Fruit fly (Drosophila melanogaster) whole organism, embryonic: ENCODE data around the gene gish.

Experiments
- Antp ChIP-seq: fragments of 200-800 bp; sonication (Bioruptor generic); optimal IDR thresholded peaks from 3 replicates; lab custom pipeline; 2016; ENCODE audit warnings: missing biosample characterization, missing genetic modification characterization
- CG10147 ChIP-seq: fragments of 200-800 bp; sonication (Bioruptor generic); optimal IDR thresholded peaks from 2 replicates; lab custom pipeline; 2019; ENCODE audit warnings: missing biosample characterization, mild to moderate bottlenecking, missing genetic modification characterization, moderate library complexity
- CG10267 ChIP-seq: fragments of 200-800 bp; sonication (Bioruptor generic); optimal IDR thresholded peaks from 2 replicates; lab custom pipeline; 2018; ENCODE audit warnings: missing biosample characterization, mild to moderate bottlenecking, missing genetic modification characterization, moderate library complexity
- CG10431 ChIP-seq: fragments of 200-800 bp; sonication (Bioruptor generic); optimal IDR thresholded peaks from 3 replicates; lab custom pipeline; 2018; ENCODE audit warnings: missing biosample characterization, mild to moderate bottlenecking, missing genetic modification characterization
- CG10654 ChIP-seq: fragments of 200-800 bp; sonication (Bioruptor generic); optimal IDR thresholded peaks from 2 replicates; lab custom pipeline; 2016; ENCODE audit warnings: missing biosample characterization, missing genetic modification characterization
- CG10979 ChIP-seq: fragments of 200-800 bp; sonication (Bioruptor generic); optimal IDR thresholded peaks from 2 replicates; lab custom pipeline; 2018; ENCODE audit warnings: missing biosample characterization, mild to moderate bottlenecking, missing genetic modification characterization, moderate library complexity
- CG11560 ChIP-seq: fragments of 200-800 bp; sonication (Bioruptor generic); IDR thresholded peaks from 3 replicates; pipeline ENCODE4 v1.3.6; 2022; ENCODE audit warnings: missing biosample characterization, missing genetic modification characterization
- CG13296 ChIP-seq: fragments of 200-800 bp; sonication (Bioruptor generic); optimal IDR thresholded peaks from 3 replicates; lab custom pipeline; 2018; ENCODE audit warnings: missing biosample characterization, mild to moderate bottlenecking, missing genetic modification characterization
- CG17361 ChIP-seq: fragments of 200-800 bp; sonication (Bioruptor generic); IDR thresholded peaks from 3 replicates; pipeline ENCODE4 v1.3.6; 2022; ENCODE audit warnings: missing biosample characterization, missing genetic modification characterization
- CG2120 ChIP-seq: fragments of 200-800 bp; sonication (Bioruptor generic); optimal IDR thresholded peaks from 3 replicates; lab custom pipeline; 2016; ENCODE audit warnings: missing biosample characterization, missing genetic modification characterization
- CG32532 ChIP-seq: fragments of 200-800 bp; sonication (Bioruptor generic); IDR thresholded peaks from 2 replicates; pipeline ENCODE4 v1.3.6; 2022; ENCODE audit warnings: missing biosample characterization, missing genetic modification characterization
- CG4328 ChIP-seq: fragments of 200-800 bp; sonication (Bioruptor generic); optimal IDR thresholded peaks from 3 replicates; lab custom pipeline; 2017; ENCODE audit warnings: missing biosample characterization, missing genetic modification reagents, missing genetic modification characterization
- CG4360 ChIP-seq: fragments of 200-800 bp; sonication (Bioruptor generic); IDR thresholded peaks from 2 replicates; pipeline ENCODE4 v1.3.6; 2022; ENCODE audit warnings: missing biosample characterization, missing genetic modification characterization
- CG4730 ChIP-seq: fragments of 200-800 bp; sonication (Bioruptor generic); IDR thresholded peaks from 2 replicates; pipeline ENCODE4 v1.3.6; 2022; ENCODE audit warnings: missing biosample characterization, missing genetic modification characterization
- CG4854 ChIP-seq: fragments of 200-800 bp; sonication (Bioruptor generic); optimal IDR thresholded peaks from 2 replicates; lab custom pipeline; 2016; ENCODE audit warnings: missing biosample characterization, missing genetic modification characterization, inconsistent platforms
- CG6272 ChIP-seq: fragments of 200-800 bp; sonication (Bioruptor generic); IDR thresholded peaks from 2 replicates; pipeline ENCODE4 v1.3.6; 2022; ENCODE audit warnings: missing biosample characterization, missing genetic modification characterization
- CG7372 ChIP-seq: fragments of 200-800 bp; sonication (Bioruptor generic); IDR thresholded peaks from 2 replicates; pipeline ENCODE4 v1.3.6; 2022; ENCODE audit warnings: missing biosample characterization, missing genetic modification characterization
- CG7839 ChIP-seq: fragments of 200-800 bp; sonication (Bioruptor generic); optimal IDR thresholded peaks from 3 replicates; lab custom pipeline; 2018; ENCODE audit warnings: missing biosample characterization, mild to moderate bottlenecking, missing genetic modification characterization, moderate library complexity
- Deaf1 ChIP-seq: fragments of 200-800 bp; optimal IDR thresholded peaks from 3 replicates; lab custom pipeline; 2019; ENCODE audit warnings: missing biosample characterization, mild to moderate bottlenecking, missing genetic modification characterization, moderate library complexity
- Doc2 ChIP-seq: fragments of 200-800 bp; sonication (Bioruptor generic); IDR thresholded peaks from 2 replicates; pipeline ENCODE4 v1.3.6; 2022; ENCODE audit warnings: missing biosample characterization, missing genetic modification characterization
- Dp ChIP-seq: fragments of 200-800 bp; sonication (Bioruptor generic); optimal IDR thresholded peaks from 2 replicates; lab custom pipeline; 2018; ENCODE audit warnings: missing biosample characterization, mild to moderate bottlenecking, missing genetic modification characterization, moderate library complexity
- Dref ChIP-seq: fragments of 200-800 bp; sonication (Bioruptor generic); IDR thresholded peaks from 2 replicates; pipeline ENCODE4 v1.3.6; 2022; ENCODE audit warnings: missing biosample characterization, missing genetic modification characterization
- HLH3B ChIP-seq: fragments of 200-800 bp; sonication (Bioruptor generic); IDR thresholded peaks from 2 replicates; pipeline ENCODE4 v1.3.6; 2022; ENCODE audit warnings: missing biosample characterization, missing genetic modification characterization
- Hmx ChIP-seq: fragments of 200-800 bp; sonication (Bioruptor generic); optimal IDR thresholded peaks from 2 replicates; lab custom pipeline; 2016; ENCODE audit warnings: missing biosample characterization, missing genetic modification characterization
- Lhr ChIP-seq: fragments of 200-800 bp; sonication (Bioruptor generic); optimal IDR thresholded peaks from 3 replicates; lab custom pipeline; 2017; ENCODE audit warnings: mild to moderate bottlenecking, missing biosample characterization, missing genetic modification reagents, missing genetic modification characterization
- Max ChIP-seq: fragments of 200-800 bp; sonication (Bioruptor generic); optimal IDR thresholded peaks from 2 replicates; lab custom pipeline; 2016; ENCODE audit warnings: missing biosample characterization, mild to moderate bottlenecking, missing genetic modification characterization
- NK7.1 ChIP-seq: fragments of 200-800 bp; sonication (Bioruptor generic); optimal IDR thresholded peaks from 3 replicates; lab custom pipeline; 2016; ENCODE audit warnings: missing biosample characterization, missing genetic modification characterization
- Optix ChIP-seq: fragments of 200-800 bp; sonication (Bioruptor generic); IDR thresholded peaks from 3 replicates; pipeline ENCODE4 v1.3.6; 2022; ENCODE audit warnings: missing biosample characterization, missing genetic modification characterization
- Ptx1 ChIP-seq: fragments of 200-800 bp; sonication (Bioruptor generic); IDR thresholded peaks from 2 replicates; pipeline ENCODE4 v1.3.6; 2022; ENCODE audit warnings: missing biosample characterization, missing genetic modification characterization
- Spps ChIP-seq: fragments of 200-800 bp; sonication (Bioruptor generic); optimal IDR thresholded peaks from 2 replicates; lab custom pipeline; 2018; ENCODE audit warnings: missing biosample characterization, mild to moderate bottlenecking, missing genetic modification characterization
- al ChIP-seq: fragments of 200-800 bp; sonication (Bioruptor generic); IDR thresholded peaks from 2 replicates; pipeline ENCODE4 v1.3.6; 2022; ENCODE audit warnings: missing biosample characterization, missing genetic modification characterization
- ap ChIP-seq: fragments of 200-800 bp; sonication (Bioruptor generic); IDR thresholded peaks from 2 replicates; pipeline ENCODE4 v1.3.6; 2022; ENCODE audit warnings: missing biosample characterization, missing genetic modification characterization
- bigmax ChIP-seq: fragments of 200-800 bp; sonication (Bioruptor generic); optimal IDR thresholded peaks from 2 replicates; lab custom pipeline; 2018; ENCODE audit warnings: missing biosample characterization, mild to moderate bottlenecking, missing genetic modification characterization
- btn ChIP-seq: fragments of 200-800 bp; sonication (Bioruptor generic); optimal IDR thresholded peaks from 2 replicates; lab custom pipeline; 2016; ENCODE audit warnings: missing biosample characterization, missing genetic modification characterization
- cas ChIP-seq: fragments of 200-800 bp; sonication (Bioruptor generic); IDR thresholded peaks from 2 replicates; pipeline ENCODE4 v1.3.6; 2022; ENCODE audit warnings: missing biosample characterization, missing genetic modification characterization
- dati ChIP-seq: fragments of 200-800 bp; sonication (Bioruptor generic); IDR thresholded peaks from 2 replicates; pipeline ENCODE4 v1.3.6; 2022; ENCODE audit warnings: missing biosample characterization, missing genetic modification characterization
- dmrt99B ChIP-seq: fragments of 200-800 bp; sonication (Bioruptor generic); optimal IDR thresholded peaks from 2 replicates; lab custom pipeline; 2018; ENCODE audit warnings: missing biosample characterization, mild to moderate bottlenecking, missing genetic modification characterization, moderate library complexity
- emc ChIP-seq: fragments of 200-800 bp; sonication (Bioruptor generic); optimal IDR thresholded peaks from 2 replicates; lab custom pipeline; 2016; ENCODE audit warnings: missing biosample characterization, missing genetic modification characterization
- gfzf ChIP-seq: fragments of 200-800 bp; sonication (Bioruptor generic); optimal IDR thresholded peaks from 2 replicates; lab custom pipeline; 2016; ENCODE audit warnings: missing biosample characterization, mild to moderate bottlenecking, missing genetic modification characterization, moderate library complexity
- gsb-n ChIP-seq: fragments of 200-800 bp; sonication (Bioruptor generic); optimal IDR thresholded peaks from 3 replicates; lab custom pipeline; 2018; ENCODE audit warnings: missing biosample characterization, mild to moderate bottlenecking, missing genetic modification characterization
- her ChIP-seq: fragments of 200-800 bp; sonication (Bioruptor generic); optimal IDR thresholded peaks from 2 replicates; lab custom pipeline; 2016; ENCODE audit warnings: missing biosample characterization, missing genetic modification characterization
- hth ChIP-seq: fragments of >200 bp; optimal IDR thresholded peaks from 2 replicates; lab custom pipeline; 2017; ENCODE audit warnings: inconsistent platforms
- jing ChIP-seq: fragments of 200-800 bp; sonication (Bioruptor generic); optimal IDR thresholded peaks from 2 replicates; lab custom pipeline; 2018; ENCODE audit warnings: missing biosample characterization, mild to moderate bottlenecking, missing genetic modification characterization
- luna ChIP-seq: fragments of 200-800 bp; sonication (Bioruptor generic); optimal IDR thresholded peaks from 2 replicates; lab custom pipeline; 2016; ENCODE audit warnings: missing biosample characterization, missing genetic modification characterization
- mam ChIP-seq: fragments of 200-800 bp; sonication (Bioruptor generic); optimal IDR thresholded peaks from 3 replicates; lab custom pipeline; 2016; ENCODE audit warnings: missing biosample characterization, missing genetic modification characterization
- mld ChIP-seq: fragments of 200-800 bp; sonication (Bioruptor generic); IDR thresholded peaks from 3 replicates; pipeline ENCODE4 v1.3.6; 2022; ENCODE audit warnings: missing biosample characterization, missing genetic modification characterization; ENCODE audit not compliant: partially characterized antibody
- oc ChIP-seq: fragments of 200-800 bp; sonication (Bioruptor generic); optimal IDR thresholded peaks from 2 replicates; lab custom pipeline; 2018; ENCODE audit warnings: missing biosample characterization, mild to moderate bottlenecking, missing genetic modification characterization, moderate library complexity
- odd ChIP-seq: fragments of 200-800 bp; sonication (Bioruptor generic); optimal IDR thresholded peaks from 2 replicates; lab custom pipeline; 2017; ENCODE audit warnings: missing biosample characterization, mild to moderate bottlenecking, missing genetic modification characterization
- pfk ChIP-seq: fragments of 200-800 bp; sonication (Bioruptor generic); optimal IDR thresholded peaks from 2 replicates; lab custom pipeline; 2018; ENCODE audit warnings: missing biosample characterization, mild to moderate bottlenecking, missing genetic modification characterization, moderate library complexity
- sna ChIP-seq: fragments of 200-800 bp; sonication (Bioruptor generic); IDR thresholded peaks from 2 replicates; pipeline ENCODE4 v1.3.6; 2022; ENCODE audit warnings: missing biosample characterization, missing genetic modification characterization; ENCODE audit not compliant: partially characterized antibody
- so ChIP-seq: fragments of 200-800 bp; sonication (Bioruptor generic); IDR thresholded peaks from 3 replicates; pipeline ENCODE4 v1.3.6; 2022; ENCODE audit warnings: missing biosample characterization, missing genetic modification characterization

gish gene

DNA sequence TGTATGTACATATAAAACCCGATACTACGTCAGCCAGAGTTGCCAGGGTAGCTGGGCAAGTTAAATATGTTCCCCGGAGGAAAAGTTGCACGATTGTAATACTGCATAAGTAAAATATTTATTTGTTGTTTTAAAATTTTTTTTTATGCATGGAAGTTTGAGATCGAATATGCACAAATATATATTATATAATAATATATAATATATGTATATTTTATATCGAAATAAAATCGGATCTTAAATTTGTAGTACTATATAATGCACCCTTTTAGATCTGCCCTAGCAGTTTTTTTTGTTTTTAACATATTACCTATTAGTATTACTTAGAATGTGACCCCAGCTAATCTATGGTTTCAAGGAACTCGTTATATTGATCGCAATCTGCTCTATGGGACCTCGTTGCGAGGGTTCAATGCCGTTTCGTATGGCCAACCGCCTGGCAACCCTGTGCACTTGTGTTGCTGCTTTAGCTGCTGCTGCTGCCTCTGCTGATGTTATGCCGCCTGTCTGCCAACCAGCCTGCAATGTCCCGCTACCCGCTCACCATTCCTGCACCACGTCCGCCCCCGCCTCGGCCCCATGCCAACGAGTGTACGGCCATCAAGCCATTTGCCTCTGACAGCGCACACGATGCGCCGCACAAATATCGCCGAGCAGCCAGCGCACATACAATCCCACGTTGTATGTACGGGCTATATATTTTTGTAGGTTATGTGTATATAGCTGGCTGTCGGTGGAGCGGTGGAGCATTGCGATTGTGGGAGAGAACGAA is 36.1 kb upstream of the gish start (continued):
- TF ChIP-seq Doc2 (GFP tag; lab: Robert Waterston, UW) (no peak), her (no peak), so (GFP tag; lab: Robert Waterston, UW) (no peak), dati (GFP tag; lab: Robert Waterston, UW) (no peak), Lhr (peak; percentile 78), mld (GFP tag; lab: Robert Waterston, UW) (no peak), CG7372 (GFP tag; lab: Robert Waterston, UW) (no peak), sna (GFP tag; lab: Robert Waterston, UW) (no peak), HLH3B (GFP tag; lab: Robert Waterston, UW) (no peak), CG13296 (peak; percentile 94), CG4360 (no peak), jing (GFP tag; lab: Kevin White, UChicago) (peak; percentile 69), al (GFP tag; lab: Robert Waterston, UW) (no peak), CG4328 (GFP tag; lab: Kevin White, UChicago) (peak; percentile 94), ap (no peak), Max (GFP tag; lab: Kevin White, UChicago) (no peak), CG10431 (GFP tag; lab: Kevin White, UChicago) (peak; percentile 95), NK7.1 (GFP tag; lab: Kevin White, UChicago) (no peak), CG7839 (tag; lab: Kevin White, UChicago) (peak; percentile 95), CG11560 (tag; lab: Robert Waterston, UW) (no peak), oc (tag; lab: Kevin White, UChicago) (peak; percentile 50), btn (GFP tag; lab: Kevin White, UChicago) (no peak), Ptx1 (GFP tag; lab: Robert Waterston, UW) (no peak), gfzf (GFP tag; lab: Kevin White, UChicago) (no peak), CG10654 (GFP tag; lab: Kevin White, UChicago) (peak; percentile 79), emc (peak; percentile 38), CG10979 (tag; lab: Kevin White, UChicago) (peak; percentile 95), Antp (GFP tag; lab: Kevin White, UChicago) (peak; percentile 58), mam (GFP tag; lab: Kevin White, UChicago) (peak; percentile 49), CG32532 (GFP tag; lab: Robert Waterston, UW) (no peak), CG10267 (tag; lab: Kevin White, UChicago) (peak; percentile 90), pfk (GFP tag; lab: Kevin White, UChicago) (peak; percentile 81), CG4730 (no peak), CG2120 (GFP tag; lab: Kevin White, UChicago) (peak; percentile 68), CG4854 (GFP tag; lab: Kevin White, UChicago) (no peak), cas (GFP tag; lab: Robert Waterston, UW) (no peak), luna (GFP tag; lab: Kevin White, UChicago) (no peak), odd (GFP tag; lab: Kevin White, UChicago) (peak; percentile 96), CG6272 (GFP tag; lab: Robert Waterston, UW) (peak; percentile 76), Dp (no peak), gsb-n (tag; lab: Kevin White, UChicago) (peak; percentile 84), Deaf1 (peak; percentile 96), bigmax (GFP tag; lab: Kevin White, UChicago) (peak; percentile 99), Optix (GFP tag; lab: Robert Waterston, UW) (no peak), CG17361 (GFP tag; lab: Robert Waterston, UW) (no peak), hth (lab: Kevin White, UChicago) (no peak), Hmx (no peak), CG10147 (GFP tag; lab: Kevin White, UChicago) (peak; percentile 93), Spps (tag; lab: Kevin White, UChicago) (peak; percentile 79), dmrt99B (peak; percentile 93), Dref (no peak)
